Fruit fly (Drosophila melanogaster) whole organism, wandering third instar larva: ENCODE results near the gene CG9698.

ENCODE experiments used
- Dfd ChIP-seq: fragments of >200 bp; optimal IDR thresholded peaks from 2 replicates; lab custom pipeline; 2017; ENCODE audit warnings: missing biosample characterization, missing genetic modification characterization
- rgr ChIP-seq: fragments of 200-800 bp; sonication (Bioruptor generic); optimal IDR thresholded peaks from 3 replicates; lab custom pipeline; 2016; ENCODE audit warnings: missing biosample characterization, mild to moderate bottlenecking, missing genetic modification characterization

- TF ChIP-seq rgr (GFP tag; lab: Kevin White, UChicago) (no peak), Dfd (GFP tag; lab: Kevin White, UChicago) (no peak)
These were observed 35.5 kb downstream of the CG9698 start for dm6 chr3R:30550044-30550443.
